Fruit fly (Drosophila melanogaster) whole organism, embryonic: Measurements from ENCODE around the gene CG5381.

Experiments used
- Awh ChIP-seq: fragments of 200-800 bp; sonication (Bioruptor generic); IDR thresholded peaks from 2 replicates; pipeline ENCODE4, ENCODE4 v1.3.6; 2022; ENCODE audit warnings: missing biosample characterization, missing genetic modification characterization
- B-H2 ChIP-seq: fragments of 200-800 bp; sonication (Bioruptor generic); optimal IDR thresholded peaks from 2 replicates; lab custom pipeline; 2018; ENCODE audit warnings: missing biosample characterization, mild to moderate bottlenecking, missing genetic modification characterization
- C15 ChIP-seq: fragments of 200-800 bp; sonication (Bioruptor generic); IDR thresholded peaks from 3 replicates; pipeline ENCODE4 v1.3.6; 2022; ENCODE audit warnings: missing biosample characterization, missing genetic modification characterization
- CG10543 ChIP-seq: fragments of 200-800 bp; sonication (Bioruptor generic); optimal IDR thresholded peaks from 3 replicates; lab custom pipeline; 2017; ENCODE audit warnings: missing biosample characterization, mild to moderate bottlenecking, missing genetic modification characterization, moderate library complexity
- CG12744 ChIP-seq: fragments of 200-800 bp; sonication (Bioruptor generic); optimal IDR thresholded peaks from 2 replicates; lab custom pipeline; 2016; ENCODE audit warnings: missing biosample characterization, missing genetic modification characterization
- CG13123 ChIP-seq: fragments of 200-800 bp; sonication (Bioruptor generic); optimal IDR thresholded peaks from 2 replicates; lab custom pipeline; 2016; ENCODE audit warnings: missing biosample characterization, missing genetic modification characterization
- CG13287 ChIP-seq: fragments of 200-800 bp; sonication (Bioruptor generic); IDR thresholded peaks from 2 replicates; pipeline ENCODE4 v1.3.6; 2022; ENCODE audit warnings: missing biosample characterization, missing genetic modification characterization; ENCODE audit not compliant: partially characterized antibody
- CG1647 ChIP-seq: fragments of 200-800 bp; sonication (Bioruptor generic); optimal IDR thresholded peaks from 3 replicates; lab custom pipeline; 2016; ENCODE audit warnings: missing biosample characterization, missing genetic modification characterization
- CG16813 ChIP-seq: fragments of 200-800 bp; sonication (Bioruptor generic); IDR thresholded peaks from 3 replicates; pipeline ENCODE4 v1.3.6; 2022; ENCODE audit warnings: missing biosample characterization, missing genetic modification characterization; ENCODE audit not compliant: partially characterized antibody
- CG17186 ChIP-seq: fragments of 200-800 bp; sonication (Bioruptor generic); optimal IDR thresholded peaks from 3 replicates; lab custom pipeline; 2017; ENCODE audit warnings: missing biosample characterization, missing genetic modification reagents, missing genetic modification characterization
- CG17328 ChIP-seq: fragments of 200-800 bp; sonication (Bioruptor generic); IDR thresholded peaks from 2 replicates; pipeline ENCODE4 v1.3.6; 2022; ENCODE audit warnings: missing biosample characterization, missing genetic modification characterization
- CG17385 ChIP-seq: fragments of 200-800 bp; sonication (Bioruptor generic); optimal IDR thresholded peaks from 3 replicates; lab custom pipeline; 2018; ENCODE audit warnings: missing biosample characterization, mild to moderate bottlenecking, missing genetic modification characterization
- CG30020 ChIP-seq: fragments of 200-800 bp; optimal IDR thresholded peaks from 2 replicates; lab custom pipeline; 2019; ENCODE audit warnings: missing biosample characterization, mild to moderate bottlenecking, missing genetic modification characterization, moderate library complexity
- CG3163 ChIP-seq: fragments of 200-800 bp; sonication (Bioruptor generic); optimal IDR thresholded peaks from 3 replicates; lab custom pipeline; 2016; ENCODE audit warnings: missing biosample characterization, missing genetic modification characterization
- CG32772 ChIP-seq: fragments of 200-800 bp; sonication (Bioruptor generic); IDR thresholded peaks from 2 replicates; pipeline ENCODE4 v1.3.6; 2022; ENCODE audit warnings: missing biosample characterization, missing genetic modification characterization
- CG34224 ChIP-seq: fragments of 200-800 bp; sonication (Bioruptor generic); IDR thresholded peaks from 3 replicates; pipeline ENCODE4 v1.3.6; 2022; ENCODE audit warnings: missing biosample characterization, missing genetic modification characterization; ENCODE audit not compliant: partially characterized antibody
- CG3847 ChIP-seq: fragments of 200-800 bp; sonication (Bioruptor generic); IDR thresholded peaks from 2 replicates; pipeline ENCODE4 v1.3.6; 2022; ENCODE audit warnings: missing biosample characterization, missing genetic modification characterization
- CG4328 ChIP-seq: fragments of 200-800 bp; sonication (Bioruptor generic); optimal IDR thresholded peaks from 3 replicates; lab custom pipeline; 2017; ENCODE audit warnings: missing biosample characterization, missing genetic modification reagents, missing genetic modification characterization
- CG4360 ChIP-seq: fragments of 200-800 bp; sonication (Bioruptor generic); IDR thresholded peaks from 2 replicates; pipeline ENCODE4 v1.3.6; 2022; ENCODE audit warnings: missing biosample characterization, missing genetic modification characterization
- CG6689 ChIP-seq: fragments of 200-800 bp; sonication (Bioruptor generic); IDR thresholded peaks from 2 replicates; pipeline ENCODE4 v1.3.6; 2022; ENCODE audit warnings: missing biosample characterization, missing genetic modification characterization
- CG7786 ChIP-seq: fragments of 200-800 bp; sonication (Bioruptor generic); optimal IDR thresholded peaks from 2 replicates; lab custom pipeline; 2016; ENCODE audit warnings: missing biosample characterization, missing genetic modification characterization
- CG7963 ChIP-seq: fragments of 200-800 bp; sonication (Bioruptor generic); IDR thresholded peaks from 3 replicates; pipeline ENCODE4 v1.3.6; 2022; ENCODE audit warnings: missing biosample characterization, missing genetic modification characterization; ENCODE audit not compliant: partially characterized antibody
- CG8478 ChIP-seq: fragments of >200 bp; optimal IDR thresholded peaks from 2 replicates; lab custom pipeline; 2018
- CG9797 ChIP-seq: fragments of 200-800 bp; sonication (Bioruptor generic); optimal IDR thresholded peaks from 3 replicates; lab custom pipeline; 2018; ENCODE audit warnings: missing biosample characterization, mild to moderate bottlenecking, missing genetic modification characterization
- CG9817 ChIP-seq: fragments of 200-800 bp; sonication (Bioruptor generic); optimal IDR thresholded peaks from 2 replicates; lab custom pipeline; 2018; ENCODE audit warnings: missing biosample characterization, mild to moderate bottlenecking, missing genetic modification characterization, moderate library complexity
- CTCF ChIP-seq: fragments of 200-800 bp; sonication (Bioruptor generic); optimal IDR thresholded peaks from 2 replicates; lab custom pipeline; 2017; ENCODE audit warnings: missing biosample characterization, mild to moderate bottlenecking, missing genetic modification characterization, moderate library complexity
- Camta ChIP-seq: fragments of 200-800 bp; sonication (Bioruptor generic); optimal IDR thresholded peaks from 2 replicates; lab custom pipeline; 2016; ENCODE audit warnings: missing biosample characterization, missing genetic modification characterization
- CoRest ChIP-seq: fragments of 200-800 bp; sonication (Bioruptor generic); optimal IDR thresholded peaks from 3 replicates; lab custom pipeline; 2018; ENCODE audit warnings: missing biosample characterization, mild to moderate bottlenecking, missing genetic modification characterization, moderate library complexity
- Doc3 ChIP-seq: fragments of 200-800 bp; sonication (Bioruptor generic); IDR thresholded peaks from 3 replicates; pipeline ENCODE4 v1.3.6; 2022; ENCODE audit warnings: missing biosample characterization, missing genetic modification characterization; ENCODE audit not compliant: partially characterized antibody
- ERR ChIP-seq: fragments of 200-800 bp; sonication (Bioruptor generic); optimal IDR thresholded peaks from 2 replicates; lab custom pipeline; 2016; ENCODE audit warnings: missing biosample characterization, missing genetic modification characterization
- Ets97D ChIP-seq: fragments of 200-800 bp; sonication (Bioruptor generic); optimal IDR thresholded peaks from 3 replicates; lab custom pipeline; 2016; ENCODE audit warnings: missing biosample characterization, missing genetic modification characterization
- HHEX ChIP-seq: fragments of 200-800 bp; sonication (Bioruptor generic); optimal IDR thresholded peaks from 3 replicates; lab custom pipeline; 2017; ENCODE audit warnings: missing biosample characterization, mild to moderate bottlenecking, missing genetic modification characterization, missing genetic modification reagents
- HLH3B ChIP-seq: fragments of 200-800 bp; sonication (Bioruptor generic); IDR thresholded peaks from 2 replicates; pipeline ENCODE4 v1.3.6; 2022; ENCODE audit warnings: missing biosample characterization, missing genetic modification characterization
- Meics ChIP-seq: fragments of 200-800 bp; sonication (Bioruptor generic); optimal IDR thresholded peaks from 2 replicates; lab custom pipeline; 2017; ENCODE audit warnings: missing biosample characterization, mild to moderate bottlenecking, missing genetic modification characterization
- Nf-YA ChIP-seq: fragments of 200-800 bp; sonication (Bioruptor generic); IDR thresholded peaks from 2 replicates; pipeline ENCODE4 v1.3.6; 2022; ENCODE audit warnings: missing biosample characterization, missing genetic modification characterization
- TFAM ChIP-seq: fragments of 200-800 bp; sonication (Bioruptor generic); optimal IDR thresholded peaks from 2 replicates; lab custom pipeline; 2017; ENCODE audit warnings: missing biosample characterization, missing genetic modification characterization, inconsistent platforms
- Trl ChIP-seq, 3 experiments: fragments of >200 bp in 2 of 3; fragments of 200-800 bp in 1 of 3; sonication (Bioruptor generic) in 1 of 3; optimal IDR thresholded peaks; 2 replicates in 1 of 3; 3 replicates in 2 of 3; lab custom pipeline; 2016 to 2017; ENCODE audit warnings: missing biosample characterization in 1 of 3, missing genetic modification characterization in 1 of 3
- ac ChIP-seq: fragments of 200-800 bp; sonication (Bioruptor generic); optimal IDR thresholded peaks from 3 replicates; lab custom pipeline; 2017; ENCODE audit warnings: missing biosample characterization, mild to moderate bottlenecking, missing genetic modification characterization
- bowl ChIP-seq: fragments of 200-800 bp; sonication (Bioruptor generic); IDR thresholded peaks from 2 replicates; pipeline ENCODE4 v1.3.6; 2022; ENCODE audit warnings: missing biosample characterization, missing genetic modification characterization
- chinmo ChIP-seq: fragments of 200-800 bp; sonication (Bioruptor generic); IDR thresholded peaks from 4 replicates; pipeline ENCODE4 v1.3.6; 2022; ENCODE audit warnings: missing biosample characterization, missing genetic modification characterization; ENCODE audit not compliant: partially characterized antibody
- dimm ChIP-seq: fragments of 200-800 bp; sonication (Bioruptor generic); IDR thresholded peaks from 2 replicates; pipeline ENCODE4 v1.3.6; 2022; ENCODE audit warnings: missing biosample characterization, missing genetic modification characterization
- dpn ChIP-seq, 2 experiments: fragments of 200-800 bp; sonication (Bioruptor generic); optimal IDR thresholded peaks; 3 replicates each; lab custom pipeline; 2016; ENCODE audit warnings: missing biosample characterization in 2 of 2, missing genetic modification characterization in 2 of 2
- fu2 ChIP-seq: fragments of 200-800 bp; sonication (Bioruptor generic); optimal IDR thresholded peaks from 2 replicates; lab custom pipeline; 2016; ENCODE audit warnings: missing biosample characterization, missing genetic modification characterization
- grau ChIP-seq: fragments of 200-800 bp; optimal IDR thresholded peaks from 3 replicates; lab custom pipeline; 2019; ENCODE audit warnings: missing biosample characterization, mild to moderate bottlenecking, missing genetic modification characterization, moderate library complexity
- gsb-n ChIP-seq: fragments of 200-800 bp; sonication (Bioruptor generic); optimal IDR thresholded peaks from 3 replicates; lab custom pipeline; 2018; ENCODE audit warnings: missing biosample characterization, mild to moderate bottlenecking, missing genetic modification characterization
- kah ChIP-seq: fragments of 200-800 bp; sonication (Bioruptor generic); optimal IDR thresholded peaks from 2 replicates; lab custom pipeline; 2018; ENCODE audit warnings: missing biosample characterization, mild to moderate bottlenecking, missing genetic modification characterization
- lbe ChIP-seq: fragments of 200-800 bp; sonication (Bioruptor generic); optimal IDR thresholded peaks from 2 replicates; lab custom pipeline; 2016; ENCODE audit warnings: missing biosample characterization, mild to moderate bottlenecking, missing genetic modification characterization
- mld ChIP-seq: fragments of 200-800 bp; sonication (Bioruptor generic); IDR thresholded peaks from 3 replicates; pipeline ENCODE4 v1.3.6; 2022; ENCODE audit warnings: missing biosample characterization, missing genetic modification characterization; ENCODE audit not compliant: partially characterized antibody
- sc ChIP-seq, 3 experiments: fragments of >200 bp in 2 of 3; fragments of 200-800 bp in 1 of 3; sonication (Bioruptor generic) in 1 of 3; optimal IDR thresholded peaks; 2 replicates in 2 of 3; 3 replicates in 1 of 3; lab custom pipeline; 2017; ENCODE audit warnings: mild to moderate bottlenecking in 1 of 3, missing biosample characterization in 1 of 3, missing genetic modification characterization in 1 of 3, missing genetic modification reagents in 1 of 3
- sisA ChIP-seq: fragments of 200-800 bp; sonication (Bioruptor generic); IDR thresholded peaks from 2 replicates; pipeline ENCODE4 v1.3.6; 2022; ENCODE audit warnings: missing biosample characterization, missing genetic modification characterization
- unc-4 ChIP-seq: fragments of 200-800 bp; sonication (Bioruptor generic); IDR thresholded peaks from 2 replicates; pipeline ENCODE4 v1.3.6; 2022; ENCODE audit warnings: missing biosample characterization, missing genetic modification characterization; ENCODE audit not compliant: partially characterized antibody

Gene CG5381

DNA sequence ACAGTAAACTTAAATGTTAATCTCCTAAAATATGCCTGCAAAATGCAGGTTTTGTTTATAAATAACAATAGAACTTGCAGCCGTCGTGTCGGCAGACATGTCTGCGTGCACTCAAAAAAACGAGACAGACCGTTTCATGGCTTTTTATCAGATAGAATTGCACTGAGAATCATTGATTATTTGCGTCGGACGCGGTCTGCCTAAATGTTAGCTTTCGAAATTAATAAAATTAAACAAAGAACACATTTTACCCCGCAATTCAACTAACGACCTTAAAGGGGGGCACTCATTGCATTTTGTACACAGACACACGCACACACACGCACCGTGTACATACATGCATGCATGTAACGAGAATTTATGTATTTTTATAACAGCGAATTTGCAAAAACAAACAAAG is 46.1 kb downstream of the CG5381 start (continued):
- TF ChIP-seq CG4360 (GFP tag; lab: Robert Waterston, UW) = no peak
- no peak for TF ChIP-seq kah
- no peak for TF ChIP-seq grau (tag; lab: Kevin White, UChicago)
- TF ChIP-seq Nf-YA (GFP tag; lab: Robert Waterston, UW) = no peak
- TF ChIP-seq Meics = no peak
- TF ChIP-seq CG16813 (GFP tag; lab: Robert Waterston, UW) = no peak
- TF ChIP-seq CG30020 (tag; lab: Kevin White, UChicago) = no peak
- TF ChIP-seq CG9797 (GFP tag; lab: Kevin White, UChicago) = no peak
- no peak for TF ChIP-seq CG3163
- TF ChIP-seq CG13123 (GFP tag; lab: Kevin White, UChicago) = no peak
- no peak for TF ChIP-seq CG4328
- no peak for TF ChIP-seq sc (optimal IDR thresholded peaks at IDR 0.05; lab: Kevin White, UChicago)
- no peak for TF ChIP-seq sc (GFP tag; optimal IDR thresholded peaks at IDR 0.05; lab: Kevin White, UChicago)
- no peak for TF ChIP-seq HLH3B
- TF ChIP-seq mld = no peak
- no peak for TF ChIP-seq sisA (GFP tag; lab: Robert Waterston, UW)
- no peak for TF ChIP-seq CG12744
- no peak for TF ChIP-seq lbe
- TF ChIP-seq CG17385 (GFP tag; lab: Kevin White, UChicago) = no peak
- peak; percentile 59 for TF ChIP-seq CG17328 (GFP tag; lab: Robert Waterston, UW)
- peak; percentile 23 for TF ChIP-seq Camta (GFP tag; lab: Kevin White, UChicago)
- peak; percentile 19; the same call in 1 of the 2 replicates for TF ChIP-seq CG6689 (GFP tag; lab: Robert Waterston, UW)
- no peak for TF ChIP-seq CoRest (tag; lab: Kevin White, UChicago)
- TF ChIP-seq ac = no peak
- no peak for TF ChIP-seq fu2 (GFP tag; lab: Kevin White, UChicago)
- no peak for TF ChIP-seq B-H2 (GFP tag; lab: Kevin White, UChicago)
- no peak for TF ChIP-seq CTCF (GFP tag; lab: Kevin White, UChicago)
- no peak for TF ChIP-seq Ets97D (GFP tag; lab: Kevin White, UChicago)
- no peak for TF ChIP-seq gsb-n
- TF ChIP-seq C15 (GFP tag; lab: Robert Waterston, UW) = no peak
- no peak for TF ChIP-seq CG3847 (GFP tag; lab: Robert Waterston, UW)
- no peak for TF ChIP-seq CG13287 (GFP tag; lab: Robert Waterston, UW)
- no peak; the same call in 3 of the 4 replicates for TF ChIP-seq chinmo
- peak; percentile 7 for TF ChIP-seq CG7786
- TF ChIP-seq CG9817 (tag; lab: Kevin White, UChicago) = no peak
- TF ChIP-seq CG8478 (lab: Kevin White, UChicago) = no peak
- TF ChIP-seq dimm (GFP tag; lab: Robert Waterston, UW) = no peak
- TF ChIP-seq Awh = no peak; the same call in 1 of the 2 replicates
- no peak for TF ChIP-seq CG32772 (GFP tag; lab: Robert Waterston, UW)
- TF ChIP-seq CG17186 (GFP tag; lab: Kevin White, UChicago) = no peak
- no peak for TF ChIP-seq CG10543 (GFP tag; lab: Kevin White, UChicago)
- TF ChIP-seq unc-4 (GFP tag; lab: Robert Waterston, UW) = no peak
- TF ChIP-seq Trl (optimal IDR thresholded peaks at IDR 0.05; lab: Kevin White, UChicago) = no peak
- TF ChIP-seq Trl (GFP tag; optimal IDR thresholded peaks at IDR 0.05; lab: Kevin White, UChicago) = peak; percentile 20
- TF ChIP-seq CG34224 (GFP tag; lab: Robert Waterston, UW) = no peak
- TF ChIP-seq HHEX = no peak
- TF ChIP-seq bowl (GFP tag; lab: Robert Waterston, UW) = no peak
- TF ChIP-seq CG7963 (GFP tag; lab: Robert Waterston, UW) = no peak
- TF ChIP-seq CG1647 (GFP tag; lab: Kevin White, UChicago) = peak; percentile 36
- no peak for TF ChIP-seq TFAM (GFP tag; lab: Kevin White, UChicago)
- no peak for TF ChIP-seq ERR
- TF ChIP-seq Doc3 (GFP tag; lab: Robert Waterston, UW) = no peak
- peak; percentile 5 to 22 for TF ChIP-seq dpn (GFP tag; optimal IDR thresholded peaks at IDR 0.05; lab: Kevin White, UChicago)
